Worm (Caenorhabditis elegans): ENCODE results near the gene C26B2.7.

Gene C26B2.7

ce11 chrIV:8052694-8053093 lies 36.6 kb downstream of the C26B2.7 start:
- TF ChIP-seq ztf-29 (GFP tag; IDR thresholded peaks at IDR 0.05) = no peak
- no peak for TF ChIP-seq ztf-23 (GFP tag; IDR thresholded peaks at IDR 0.05)
- no peak for TF ChIP-seq flt-1 (GFP tag; IDR thresholded peaks at IDR 0.05)
- TF ChIP-seq tab-1 (GFP tag; IDR thresholded peaks at IDR 0.05) = no peak
- no peak for TF ChIP-seq T22C8.4 (GFP tag; IDR thresholded peaks at IDR 0.05)
- TF ChIP-seq med-1 (GFP tag; optimal IDR thresholded peaks at IDR 0.05; ENCODE audit: insufficient read depth) = no peak
- TF ChIP-seq ref-1 (GFP tag; conservative IDR thresholded peaks at IDR 0.05) = no peak

ce11 chrIV:8053955-8054354 lies 37.9 kb downstream of the C26B2.7 start:
- TF ChIP-seq tab-1 (GFP tag; IDR thresholded peaks at IDR 0.05) = no peak
- no peak for TF ChIP-seq ref-1 (GFP tag; conservative IDR thresholded peaks at IDR 0.05)
- no peak for TF ChIP-seq med-1 (GFP tag; optimal IDR thresholded peaks at IDR 0.05; ENCODE audit: insufficient read depth)

ce11 chrIV:8061267-8061666 lies 45.2 kb downstream of the C26B2.7 start:
- TF ChIP-seq flt-1 (GFP tag; IDR thresholded peaks at IDR 0.05) (no peak), ztf-23 (GFP tag; IDR thresholded peaks at IDR 0.05) (no peak), T22C8.4 (GFP tag; IDR thresholded peaks at IDR 0.05) (no peak), tab-1 (GFP tag; IDR thresholded peaks at IDR 0.05) (no peak), ztf-29 (GFP tag; IDR thresholded peaks at IDR 0.05) (no peak), ref-1 (GFP tag; conservative IDR thresholded peaks at IDR 0.05) (no peak), klf-2 (GFP tag; conservative IDR thresholded peaks at IDR 0.05) (no peak), cog-1 (tag; optimal IDR thresholded peaks at IDR 0.05) (no peak), med-1 (GFP tag; optimal IDR thresholded peaks at IDR 0.05; ENCODE audit: insufficient read depth) (no peak)

ce11 chrIV:8062359-8062758 lies 46.3 kb downstream of the C26B2.7 start, which contains the start of gene sax-7:
TSS of gene sax-7 (plus strand) at chrIV:8062659.
- TF ChIP-seq tab-1 (GFP tag; IDR thresholded peaks at IDR 0.05) (no peak), ref-1 (GFP tag; conservative IDR thresholded peaks at IDR 0.05) (no peak)
